Worm (Caenorhabditis elegans): Measurements from ENCODE around the gene apc-17.

Gene apc-17

ce11 chrII:11140140-11140539, 32.2 kb downstream of the apc-17 start, which contains the start of gene F40F8.4:
Gene F40F8.4, minus strand, starts transcription at chrII:11140240.
- no peak for TF ChIP-seq ref-1 (GFP tag; conservative IDR thresholded peaks at IDR 0.05)
- TF ChIP-seq ztf-29 (GFP tag; IDR thresholded peaks at IDR 0.05) = no peak
- no peak for TF ChIP-seq tab-1 (GFP tag; IDR thresholded peaks at IDR 0.05)
- no peak for TF ChIP-seq T22C8.4 (GFP tag; IDR thresholded peaks at IDR 0.05)
- no peak for TF ChIP-seq med-1 (GFP tag; optimal IDR thresholded peaks at IDR 0.05; ENCODE audit: insufficient read depth)

ce11 chrII:11142571-11142970, 34.6 kb downstream of the apc-17 start, which contains the start of gene arrd-6:
Gene arrd-6, plus strand, starts transcription at chrII:11142739.
- no peak for TF ChIP-seq ztf-23 (GFP tag; IDR thresholded peaks at IDR 0.05)
- no peak for TF ChIP-seq med-1 (GFP tag; optimal IDR thresholded peaks at IDR 0.05; ENCODE audit: insufficient read depth)
- TF ChIP-seq flt-1 (GFP tag; IDR thresholded peaks at IDR 0.05) = no peak
- no peak for TF ChIP-seq ztf-29 (GFP tag; IDR thresholded peaks at IDR 0.05)
- no peak for TF ChIP-seq tab-1 (GFP tag; IDR thresholded peaks at IDR 0.05)
- no peak for TF ChIP-seq cog-1 (tag; optimal IDR thresholded peaks at IDR 0.05)
- no peak for TF ChIP-seq ref-1 (GFP tag; conservative IDR thresholded peaks at IDR 0.05)
- no peak for TF ChIP-seq klf-2 (GFP tag; conservative IDR thresholded peaks at IDR 0.05)
- no peak for TF ChIP-seq T22C8.4 (GFP tag; IDR thresholded peaks at IDR 0.05)

DNA sequence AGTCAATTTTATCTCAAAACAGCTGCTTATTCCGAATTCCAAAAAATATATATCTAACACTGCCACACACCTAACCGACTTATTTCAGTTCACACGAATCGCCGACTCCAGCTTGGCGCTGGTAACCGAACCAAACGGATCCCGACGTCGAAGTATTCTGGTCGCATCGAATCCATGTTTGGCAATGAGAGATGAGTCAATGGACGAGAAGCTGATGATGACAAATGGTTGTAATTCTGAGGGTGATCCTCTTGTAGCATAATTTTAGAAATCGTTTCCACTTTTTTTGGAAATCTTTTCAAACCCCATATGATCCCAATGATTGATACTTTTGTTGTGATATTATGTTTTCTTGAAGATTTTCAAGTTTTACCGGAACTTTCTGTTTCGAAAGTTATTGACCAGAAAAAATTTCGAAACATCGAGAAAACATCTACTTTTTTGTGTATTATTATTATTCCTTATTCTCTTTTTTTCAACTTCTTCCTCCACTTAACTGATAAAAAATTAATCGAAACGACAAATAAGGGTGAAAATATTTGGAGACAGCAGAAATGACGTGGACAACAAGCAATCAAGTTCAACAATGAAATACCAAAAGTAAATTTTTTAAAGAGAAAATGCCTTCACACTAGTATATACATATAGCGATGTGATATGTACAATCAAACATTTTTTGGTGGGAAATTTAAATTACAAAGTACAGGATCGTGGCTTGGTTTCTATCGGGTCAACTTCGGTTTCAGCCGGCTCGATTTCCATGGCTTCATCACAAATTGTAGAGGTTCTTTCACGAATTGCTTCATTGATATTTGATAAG, 42.1 kb downstream of the apc-17 start:
- TF ChIP-seq ztf-29 (GFP tag; IDR thresholded peaks at IDR 0.05) (no peak), cog-1 (tag; optimal IDR thresholded peaks at IDR 0.05) (no peak), ref-1 (GFP tag; conservative IDR thresholded peaks at IDR 0.05) (no peak), flt-1 (GFP tag; IDR thresholded peaks at IDR 0.05) (no peak), klf-2 (GFP tag; conservative IDR thresholded peaks at IDR 0.05) (no peak), ztf-23 (GFP tag; IDR thresholded peaks at IDR 0.05) (no peak), tab-1 (GFP tag; IDR thresholded peaks at IDR 0.05) (no peak), med-1 (GFP tag; optimal IDR thresholded peaks at IDR 0.05; ENCODE audit: insufficient read depth) (no peak), T22C8.4 (GFP tag; IDR thresholded peaks at IDR 0.05) (no peak)

ce11 chrII:11150976-11151375, 43.0 kb downstream of the apc-17 start:
- TF ChIP-seq med-1 (GFP tag; optimal IDR thresholded peaks at IDR 0.05; ENCODE audit: insufficient read depth) (no peak), ztf-29 (GFP tag; IDR thresholded peaks at IDR 0.05) (no peak), T22C8.4 (GFP tag; IDR thresholded peaks at IDR 0.05) (no peak), tab-1 (GFP tag; IDR thresholded peaks at IDR 0.05) (no peak), flt-1 (GFP tag; IDR thresholded peaks at IDR 0.05) (no peak), ref-1 (GFP tag; conservative IDR thresholded peaks at IDR 0.05) (no peak), cog-1 (tag; optimal IDR thresholded peaks at IDR 0.05) (no peak), ztf-23 (GFP tag; IDR thresholded peaks at IDR 0.05) (no peak), klf-2 (GFP tag; conservative IDR thresholded peaks at IDR 0.05) (no peak)

ce11 chrII:11152495-11152894, 44.6 kb downstream of the apc-17 start, which contains the start of gene pqm-1:
Gene pqm-1, minus strand, starts transcription at chrII:11152595.
- TF ChIP-seq flt-1 (GFP tag; IDR thresholded peaks at IDR 0.05) (no peak), T22C8.4 (GFP tag; IDR thresholded peaks at IDR 0.05) (no peak)

- no peak for TF ChIP-seq med-1 (GFP tag; optimal IDR thresholded peaks at IDR 0.05; ENCODE audit: insufficient read depth)
- no peak for TF ChIP-seq T22C8.4 (GFP tag; IDR thresholded peaks at IDR 0.05)
- no peak for TF ChIP-seq flt-1 (GFP tag; IDR thresholded peaks at IDR 0.05)
- no peak for TF ChIP-seq cog-1 (tag; optimal IDR thresholded peaks at IDR 0.05)
- no peak for TF ChIP-seq tab-1 (GFP tag; IDR thresholded peaks at IDR 0.05)
- TF ChIP-seq ref-1 (GFP tag; conservative IDR thresholded peaks at IDR 0.05) = no peak
- no peak for TF ChIP-seq klf-2 (GFP tag; conservative IDR thresholded peaks at IDR 0.05)
- no peak for TF ChIP-seq ztf-29 (GFP tag; IDR thresholded peaks at IDR 0.05)
- TF ChIP-seq ztf-23 (GFP tag; IDR thresholded peaks at IDR 0.05) = no peak
Measured at ce11 chrII:11153080-11153479, 45.2 kb downstream of the apc-17 start.

DNA sequence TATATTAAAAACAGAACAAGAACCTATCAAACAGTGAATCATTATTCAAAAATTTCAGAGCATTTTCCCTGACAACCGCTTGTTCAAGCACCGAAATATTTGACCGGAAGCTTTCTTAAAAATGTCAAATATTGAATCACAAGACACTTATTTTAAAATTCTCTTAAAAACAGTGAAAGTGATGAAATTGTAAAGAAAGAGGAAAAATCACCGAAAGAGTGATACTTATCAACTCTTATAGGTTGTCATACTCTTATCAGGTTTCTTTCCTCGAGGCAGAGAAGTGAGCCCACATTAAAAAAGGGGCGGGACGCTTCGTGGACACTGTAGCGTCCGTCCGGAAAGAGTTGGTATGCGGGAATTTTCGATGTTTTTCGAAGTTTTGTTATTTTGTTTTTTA, 45.9 kb downstream of the apc-17 start:
- no peak for TF ChIP-seq ztf-23 (GFP tag; IDR thresholded peaks at IDR 0.05)
- no peak for TF ChIP-seq ztf-29 (GFP tag; IDR thresholded peaks at IDR 0.05)
- no peak for TF ChIP-seq ref-1 (GFP tag; conservative IDR thresholded peaks at IDR 0.05)
- TF ChIP-seq cog-1 (tag; optimal IDR thresholded peaks at IDR 0.05) = no peak
- no peak for TF ChIP-seq med-1 (GFP tag; optimal IDR thresholded peaks at IDR 0.05; ENCODE audit: insufficient read depth)
- no peak for TF ChIP-seq flt-1 (GFP tag; IDR thresholded peaks at IDR 0.05)
- TF ChIP-seq T22C8.4 (GFP tag; IDR thresholded peaks at IDR 0.05) = no peak
- no peak for TF ChIP-seq klf-2 (GFP tag; conservative IDR thresholded peaks at IDR 0.05)
- TF ChIP-seq tab-1 (GFP tag; IDR thresholded peaks at IDR 0.05) = no peak

DNA sequence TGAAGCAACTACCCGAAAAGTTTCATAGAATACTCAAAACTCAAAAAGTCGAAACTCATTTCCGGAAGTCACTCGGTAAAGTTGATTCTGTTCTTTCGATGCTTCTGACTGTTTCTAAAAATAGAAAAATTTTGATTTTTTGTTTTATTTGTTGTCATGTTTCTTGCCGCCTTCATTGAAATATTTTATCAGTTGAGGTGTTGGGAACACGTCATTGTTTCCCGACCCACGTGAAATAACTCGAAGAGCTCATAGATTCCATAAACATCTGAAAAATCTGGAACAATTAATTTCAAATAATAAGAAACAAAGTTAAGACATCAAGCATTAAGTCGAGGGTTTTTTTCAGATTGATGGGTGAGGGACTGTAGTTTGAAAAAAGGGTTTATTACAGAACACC, 47.0 kb downstream of the apc-17 start:
- TF ChIP-seq ztf-23 (GFP tag; IDR thresholded peaks at IDR 0.05) (no peak), T22C8.4 (GFP tag; IDR thresholded peaks at IDR 0.05) (no peak), ref-1 (GFP tag; conservative IDR thresholded peaks at IDR 0.05) (no peak), med-1 (GFP tag; optimal IDR thresholded peaks at IDR 0.05; ENCODE audit: insufficient read depth) (no peak), klf-2 (GFP tag; conservative IDR thresholded peaks at IDR 0.05) (no peak), ztf-29 (GFP tag; IDR thresholded peaks at IDR 0.05) (no peak), tab-1 (GFP tag; IDR thresholded peaks at IDR 0.05) (no peak), cog-1 (tag; optimal IDR thresholded peaks at IDR 0.05) (no peak), flt-1 (GFP tag; IDR thresholded peaks at IDR 0.05) (no peak)

DNA sequence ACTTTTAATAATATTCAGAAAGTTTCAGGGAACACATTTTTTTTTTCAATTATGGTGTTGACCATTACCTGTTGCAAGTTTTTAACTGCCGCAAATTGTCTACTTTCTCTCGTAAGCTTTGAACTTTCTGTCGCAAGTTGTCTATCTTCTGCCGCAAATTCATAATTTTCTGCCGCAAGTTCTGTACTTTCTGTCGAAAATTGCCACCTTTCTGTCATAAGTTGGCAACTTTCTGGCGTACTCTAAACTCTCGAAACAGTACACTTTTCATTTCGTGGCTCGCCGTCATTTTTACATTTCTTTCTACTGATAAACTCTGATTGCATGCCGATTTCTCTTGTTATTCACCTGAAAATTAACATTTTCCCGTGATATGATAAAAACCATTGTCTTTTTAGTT, 47.5 kb downstream of the apc-17 start:
- no peak for TF ChIP-seq ztf-23 (GFP tag; IDR thresholded peaks at IDR 0.05)
- TF ChIP-seq klf-2 (GFP tag; conservative IDR thresholded peaks at IDR 0.05) = no peak
- TF ChIP-seq med-1 (GFP tag; optimal IDR thresholded peaks at IDR 0.05; ENCODE audit: insufficient read depth) = no peak
- TF ChIP-seq ref-1 (GFP tag; conservative IDR thresholded peaks at IDR 0.05) = no peak
- no peak for TF ChIP-seq tab-1 (GFP tag; IDR thresholded peaks at IDR 0.05)
- TF ChIP-seq flt-1 (GFP tag; IDR thresholded peaks at IDR 0.05) = no peak

ce11 chrII:11156160-11156559, 48.2 kb downstream of the apc-17 start:
- TF ChIP-seq flt-1 (GFP tag; IDR thresholded peaks at IDR 0.05) (no peak), ztf-23 (GFP tag; IDR thresholded peaks at IDR 0.05) (no peak), T22C8.4 (GFP tag; IDR thresholded peaks at IDR 0.05) (no peak), cog-1 (tag; optimal IDR thresholded peaks at IDR 0.05) (no peak), klf-2 (GFP tag; conservative IDR thresholded peaks at IDR 0.05) (no peak), tab-1 (GFP tag; IDR thresholded peaks at IDR 0.05) (no peak), med-1 (GFP tag; optimal IDR thresholded peaks at IDR 0.05; ENCODE audit: insufficient read depth) (no peak), ref-1 (GFP tag; conservative IDR thresholded peaks at IDR 0.05) (no peak), ztf-29 (GFP tag; IDR thresholded peaks at IDR 0.05) (no peak)

Measured in whole organism, midembryonic.